Worm (Caenorhabditis elegans): ENCODE results near the gene DH11.2.
A peak's percentile ranks its signal among the peaks of the same experiment; 100 is the strongest.

The DH11.2 gene

DNA sequence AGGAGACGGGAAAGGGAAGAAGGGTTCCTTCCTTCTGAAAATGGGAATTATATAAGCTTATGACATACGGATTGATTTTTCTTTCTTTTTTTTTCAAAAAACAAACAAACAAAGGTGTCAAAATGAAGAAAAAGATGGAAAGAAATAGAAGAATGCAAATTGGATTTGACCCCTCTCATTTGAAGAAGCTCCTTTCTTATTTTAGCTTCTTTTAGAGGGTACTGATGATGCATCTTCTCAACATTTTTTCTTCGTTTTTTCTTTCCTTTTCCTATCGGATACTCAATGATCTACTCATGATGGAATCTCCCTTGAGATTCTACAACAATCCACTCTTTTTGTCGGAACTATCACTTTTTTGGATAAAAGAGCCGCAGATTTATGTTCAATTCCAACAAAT, 22.4 kb upstream of the DH11.2 start (continued):
- TF ChIP-seq madf-9 (GFP tag; conservative IDR thresholded peaks at IDR 0.05): no peak
- TF ChIP-seq zfp-2 (tag; optimal IDR thresholded peaks at IDR 0.05): no peak
- TF ChIP-seq ZK546.5 (tag; optimal IDR thresholded peaks at IDR 0.05): no peak
- TF ChIP-seq dmd-8 (GFP tag; IDR thresholded peaks at IDR 0.05): no peak
- no peak for TF ChIP-seq ama-1 (optimal IDR thresholded peaks at IDR 0.05)
- TF ChIP-seq fkh-10 (GFP tag; optimal IDR thresholded peaks at IDR 0.05): peak; percentile 79
- TF ChIP-seq duxl-1 (tag; optimal IDR thresholded peaks at IDR 0.05; ENCODE audit: poor library complexity): no peak
- no peak for TF ChIP-seq jun-1 (tag; optimal IDR thresholded peaks at IDR 0.05)
- TF ChIP-seq hmg-1.1 (GFP tag; IDR thresholded peaks at IDR 0.05): no peak
- no peak for TF ChIP-seq nhr-41 (GFP tag; IDR thresholded peaks at IDR 0.05)
- TF ChIP-seq ctbp-1 (GFP tag; IDR thresholded peaks at IDR 0.05): no peak
- TF ChIP-seq ztf-11 (tag; optimal IDR thresholded peaks at IDR 0.05): no peak
- TF ChIP-seq ces-1 (GFP tag; optimal IDR thresholded peaks at IDR 0.05): peak; percentile 37
- no peak for TF ChIP-seq set-16 (GFP tag; IDR thresholded peaks at IDR 0.05)

DNA sequence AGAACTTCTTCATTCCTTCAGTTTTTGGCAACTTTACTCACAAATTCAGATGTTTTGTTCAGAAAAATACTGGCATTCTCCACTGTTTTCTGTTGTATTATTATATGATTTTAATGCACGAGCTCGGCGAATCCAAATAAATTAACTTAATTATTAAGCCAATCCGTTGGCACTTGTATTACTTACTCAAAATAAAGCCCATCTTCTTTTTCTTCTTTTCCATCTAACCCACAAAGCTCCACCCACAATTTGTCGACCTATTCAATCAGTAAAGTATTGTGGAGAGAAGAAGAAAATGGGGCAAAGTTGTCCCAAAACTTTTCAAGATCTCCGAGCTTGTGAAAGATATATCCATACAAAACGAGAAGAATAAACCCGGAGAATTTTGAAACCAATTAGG, 21.3 kb upstream of the DH11.2 start:
- TF ChIP-seq mdl-1 (tag; optimal IDR thresholded peaks at IDR 0.05): no peak
- TF ChIP-seq nhr-11 (tag; optimal IDR thresholded peaks at IDR 0.05): no peak
- no peak for TF ChIP-seq ces-1 (GFP tag; optimal IDR thresholded peaks at IDR 0.05)
- TF ChIP-seq egl-27 (tag; optimal IDR thresholded peaks at IDR 0.05): no peak
- no peak for TF ChIP-seq jun-1 (tag; optimal IDR thresholded peaks at IDR 0.05)
- TF ChIP-seq nhr-102 (tag; optimal IDR thresholded peaks at IDR 0.05): no peak
- TF ChIP-seq hlh-30 (tag; optimal IDR thresholded peaks at IDR 0.05; ENCODE audit: insufficient read depth): no peak
- no peak for TF ChIP-seq zip-2 (tag; optimal IDR thresholded peaks at IDR 0.05)

ce11 chrII:8001428-8001827, 11.2 kb upstream of the DH11.2 start:
- TF ChIP-seq pqm-1 (tag; optimal IDR thresholded peaks at IDR 0.05): peak; percentile 68
- no peak for TF ChIP-seq daf-16 (GFP tag; optimal IDR thresholded peaks at IDR 0.05)
- peak; percentile 43 for TF ChIP-seq daf-16 (tag; optimal IDR thresholded peaks at IDR 0.05)
- peak; percentile 48 for TF ChIP-seq nhr-28 (tag; optimal IDR thresholded peaks at IDR 0.05)
- 0 out of 2 replicates have a peak, but pooled peaks have one; percentile 33 for TF ChIP-seq tra-1 (GFP tag; IDR thresholded peaks at IDR 0.05)
- peak; percentile 49 for TF ChIP-seq nhr-48 (tag; optimal IDR thresholded peaks at IDR 0.05)
- TF ChIP-seq lin-15B (tag; optimal IDR thresholded peaks at IDR 0.05): no peak
- TF ChIP-seq D1046.2 (GFP tag; IDR thresholded peaks at IDR 0.05): no peak
- TF ChIP-seq dve-1 (tag; optimal IDR thresholded peaks at IDR 0.05; ENCODE audit: insufficient read depth): peak; percentile 74
- peak; percentile 66 for TF ChIP-seq hlh-30 (tag; optimal IDR thresholded peaks at IDR 0.05; ENCODE audit: insufficient read depth)
- peak; percentile 81 for TF ChIP-seq hlh-11 (tag; optimal IDR thresholded peaks at IDR 0.05)
- no peak for TF ChIP-seq ctbp-1 (GFP tag; IDR thresholded peaks at IDR 0.05)
- peak; percentile 88 for TF ChIP-seq dmd-6 (GFP tag; IDR thresholded peaks at IDR 0.05)
- TF ChIP-seq php-3 (GFP tag; IDR thresholded peaks at IDR 0.05): 0 out of 2 replicates have a peak, but pooled peaks have one; percentile 6
- peak in 1 of 2 experiments; percentile 33 for TF ChIP-seq mdl-1 (tag; optimal IDR thresholded peaks at IDR 0.05)
- TF ChIP-seq dpl-1 (GFP tag; optimal IDR thresholded peaks at IDR 0.05): no peak
- TF ChIP-seq ceh-82 (tag; optimal IDR thresholded peaks at IDR 0.05): no peak

DNA sequence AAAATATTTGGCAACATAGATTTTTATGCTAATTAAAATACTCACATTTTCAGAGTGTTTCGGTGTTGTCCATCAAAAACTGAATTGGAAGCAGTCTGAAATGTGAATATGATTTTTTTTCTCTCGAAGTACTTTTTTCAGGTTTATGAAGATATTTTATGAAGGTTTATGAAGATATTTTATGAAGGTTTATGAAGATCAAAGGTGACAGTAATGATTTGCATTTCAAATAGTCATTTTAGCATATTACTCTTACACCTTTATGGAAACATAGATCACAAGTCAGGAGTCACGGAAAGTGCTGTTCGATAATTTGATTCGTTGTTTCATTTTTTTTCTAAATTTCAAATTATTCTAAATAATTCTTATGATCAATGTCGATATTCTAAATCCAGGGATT, 8.5 kb upstream of the DH11.2 start, which contains the start of gene pgp-11:
TSS of gene pgp-11 (minus strand) at position 101 of the 400 bp plus-strand sequence.
- TF ChIP-seq aha-1 (tag): peak; percentile 23
- TF ChIP-seq lin-39 (tag; optimal IDR thresholded peaks at IDR 0.05): no peak

- TF ChIP-seq aly-2 (tag; optimal IDR thresholded peaks at IDR 0.05) (no peak), nhr-28 (tag; optimal IDR thresholded peaks at IDR 0.05) (peak; percentile 50), nhr-10 (tag; optimal IDR thresholded peaks at IDR 0.05) (no peak), hlh-30 (tag; optimal IDR thresholded peaks at IDR 0.05; ENCODE audit: insufficient read depth) (peak; percentile 19), spr-3 (GFP tag; optimal IDR thresholded peaks at IDR 0.05) (no peak), Y5F2A.4 (GFP tag; optimal IDR thresholded peaks at IDR 0.05) (no peak), dmd-6 (GFP tag; IDR thresholded peaks at IDR 0.05) (peak; percentile 35; the same call in 1 of the 2 replicates), ctbp-1 (GFP tag; IDR thresholded peaks at IDR 0.05) (no peak), pqm-1 (tag; optimal IDR thresholded peaks at IDR 0.05) (peak; percentile 32)
Measured at ce11 chrII:8004752-8005151, 7.9 kb upstream of the DH11.2 start.
